Worm (Caenorhabditis elegans) whole organism, mixed stage, embryonic: ENCODE data around the gene dlc-2.

ENCODE experiments used
- M03D4.4 ChIP-seq: sonication (generic microtip); optimal IDR thresholded peaks from 2 replicates; lab custom pipeline; 2017; ENCODE audit warnings: mild to moderate bottlenecking, missing genetic modification characterization, missing compliant biosample characterization
- bed-3 ChIP-seq: fragments of 200-800 bp; sonication (Bioruptor generic); optimal IDR thresholded peaks from 3 replicates; lab custom pipeline; 2018; ENCODE audit warnings: mild to moderate bottlenecking, missing genetic modification characterization, moderate library complexity, missing compliant biosample characterization
- ceh-43 ChIP-seq: fragments of 200-800 bp; sonication (Bioruptor generic); optimal IDR thresholded peaks from 2 replicates; lab custom pipeline; 2018; ENCODE audit warnings: mild to moderate bottlenecking, missing genetic modification characterization, moderate library complexity, missing compliant biosample characterization
- ceh-83 ChIP-seq: fragments of 200-800 bp; sonication (Bioruptor generic); optimal IDR thresholded peaks from 2 replicates; lab custom pipeline; 2018; ENCODE audit warnings: mild to moderate bottlenecking, missing genetic modification characterization, missing compliant biosample characterization
- ces-1 ChIP-seq: fragments of 150-350 bp; optimal IDR thresholded peaks from 2 replicates; lab custom pipeline; 2014; ENCODE audit warnings: missing biosample characterization, missing genetic modification reagents, missing genetic modification characterization
- cnd-1 ChIP-seq: fragments of 200-800 bp; sonication (Bioruptor generic); optimal IDR thresholded peaks from 2 replicates; lab custom pipeline; 2018; ENCODE audit warnings: mild to moderate bottlenecking, missing genetic modification characterization, missing compliant biosample characterization
- drap-1 ChIP-seq: fragments of 200-800 bp; sonication (Bioruptor generic); optimal IDR thresholded peaks from 3 replicates; lab custom pipeline; 2018; ENCODE audit warnings: mild to moderate bottlenecking, missing genetic modification characterization, missing compliant biosample characterization
- elt-1 ChIP-seq: sonication (generic microtip); optimal IDR thresholded peaks from 2 replicates; lab custom pipeline; 2017; ENCODE audit warnings: missing genetic modification characterization, mild to moderate bottlenecking, missing compliant biosample characterization, antibody characterized with exemption, moderate library complexity, borderline replicate concordance; ENCODE audit not compliant: insufficient read depth
- elt-3 ChIP-seq: fragments of 150-350 bp; optimal IDR thresholded peaks from 2 replicates; lab custom pipeline; 2014; ENCODE audit warnings: missing biosample characterization, missing genetic modification characterization
- flh-1 ChIP-seq: fragments of 200-800 bp; sonication (Bioruptor generic); optimal IDR thresholded peaks from 2 replicates; lab custom pipeline; 2018; ENCODE audit warnings: mild to moderate bottlenecking, missing genetic modification characterization, moderate library complexity, missing compliant biosample characterization
- hlh-1 ChIP-seq: fragments of 150-350 bp; optimal IDR thresholded peaks from 2 replicates; lab custom pipeline; 2014; ENCODE audit warnings: missing biosample characterization, missing genetic modification reagents, missing genetic modification characterization
- lin-13 ChIP-seq: fragments of 150-350 bp; optimal IDR thresholded peaks from 2 replicates; lab custom pipeline; 2014; ENCODE audit warnings: missing biosample characterization, missing genetic modification characterization
- lin-32 ChIP-seq: fragments of 200-800 bp; sonication (Bioruptor generic); optimal IDR thresholded peaks from 2 replicates; lab custom pipeline; 2018; ENCODE audit warnings: mild to moderate bottlenecking, missing genetic modification characterization, missing compliant biosample characterization
- lsy-2 ChIP-seq: fragments of 150-350 bp; optimal IDR thresholded peaks from 2 replicates; lab custom pipeline; 2014; ENCODE audit warnings: missing biosample characterization, missing genetic modification characterization
- mab-5 ChIP-seq: fragments of 150-350 bp; optimal IDR thresholded peaks from 2 replicates; lab custom pipeline; 2014; ENCODE audit warnings: missing biosample characterization, missing genetic modification characterization
- mep-1 ChIP-seq: fragments of 150-350 bp; optimal IDR thresholded peaks from 2 replicates; lab custom pipeline; 2017; ENCODE audit warnings: missing biosample characterization, missing genetic modification reagents, missing genetic modification characterization, inconsistent platforms
- mls-2 ChIP-seq: sonication (generic microtip); optimal IDR thresholded peaks from 2 replicates; lab custom pipeline; 2016; ENCODE audit warnings: mild to moderate bottlenecking, missing genetic modification characterization, moderate library complexity, missing compliant biosample characterization
- nhr-12 ChIP-seq: fragments of 150-350 bp; optimal IDR thresholded peaks from 2 replicates; lab custom pipeline; 2014; ENCODE audit warnings: missing biosample characterization, missing genetic modification characterization
- nhr-2 ChIP-seq: fragments of 150-350 bp; optimal IDR thresholded peaks from 2 replicates; lab custom pipeline; 2014; ENCODE audit warnings: missing biosample characterization, missing genetic modification characterization
- nhr-28 ChIP-seq: fragments of 150-350 bp; optimal IDR thresholded peaks from 2 replicates; lab custom pipeline; 2014; ENCODE audit warnings: missing biosample characterization, missing genetic modification characterization
- nhr-76 ChIP-seq: sonication (generic microtip); optimal IDR thresholded peaks from 2 replicates; lab custom pipeline; 2017; ENCODE audit warnings: missing biosample characterization, missing genetic modification characterization
- pha-4 ChIP-seq: fragments of 150-350 bp; optimal IDR thresholded peaks from 2 replicates; lab custom pipeline; 2018; ENCODE audit warnings: missing biosample characterization, missing genetic modification reagents, missing genetic modification characterization
- snpc-4 ChIP-seq: fragments of 150-350 bp; optimal IDR thresholded peaks from 2 replicates; lab custom pipeline; 2014; ENCODE audit warnings: missing biosample characterization, missing genetic modification characterization
- tbx-8 ChIP-seq: fragments of 200-800 bp; sonication (Bioruptor generic); optimal IDR thresholded peaks from 2 replicates; lab custom pipeline; 2018; ENCODE audit warnings: mild to moderate bottlenecking, missing genetic modification characterization, moderate library complexity, missing compliant biosample characterization
- unc-120 ChIP-seq: sonication (generic microtip); optimal IDR thresholded peaks from 2 replicates; lab custom pipeline; 2017; ENCODE audit warnings: missing genetic modification characterization, missing compliant biosample characterization; ENCODE audit not compliant: poor library complexity, severe bottlenecking
- unc-39 ChIP-seq: fragments of 150-350 bp; optimal IDR thresholded peaks from 2 replicates; lab custom pipeline; 2014; ENCODE audit warnings: missing biosample characterization, missing genetic modification characterization
- unc-62 ChIP-seq: fragments of 150-350 bp; optimal IDR thresholded peaks from 2 replicates; lab custom pipeline; 2014; ENCODE audit warnings: missing biosample characterization, missing genetic modification reagents, missing genetic modification characterization
- zip-8 ChIP-seq: fragments of 150-350 bp; optimal IDR thresholded peaks from 2 replicates; lab custom pipeline; 2014; ENCODE audit warnings: missing biosample characterization, missing genetic modification characterization
- ztf-11 ChIP-seq: fragments of 150-350 bp; optimal IDR thresholded peaks from 2 replicates; lab custom pipeline; 2014; ENCODE audit warnings: missing biosample characterization, missing genetic modification characterization

The dlc-2 gene

DNA sequence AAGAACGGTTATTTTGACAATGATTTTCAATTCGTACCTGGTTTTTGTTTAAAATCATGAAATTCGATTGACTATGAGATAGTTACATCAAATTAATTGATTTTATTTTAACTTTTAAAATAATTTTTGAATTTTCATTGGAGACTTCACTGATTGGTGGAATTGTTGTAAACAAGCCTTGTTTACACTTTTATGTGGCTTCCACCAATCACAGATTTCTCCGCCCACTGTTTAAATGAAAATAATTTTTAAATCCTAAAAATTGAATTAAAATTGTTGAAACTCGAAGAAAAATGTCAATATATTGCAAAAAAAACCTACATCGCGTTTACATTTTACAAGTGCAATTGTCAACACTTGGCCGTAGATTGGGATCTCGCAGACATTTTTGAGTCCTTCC is 9.2 kb upstream of the dlc-2 start:
- TF ChIP-seq lin-32 (GFP tag; lab: Kevin White, UChicago) (no peak), pha-4 (tag; lab: Kevin White, UChicago) (no peak), nhr-76 (no peak), lsy-2 (tag; lab: Kevin White, UChicago) (no peak), flh-1 (GFP tag; lab: Kevin White, UChicago) (no peak), nhr-28 (tag; lab: Kevin White, UChicago) (no peak), unc-120 (tag; lab: Kevin White, UChicago) (no peak), bed-3 (no peak), snpc-4 (tag; lab: Kevin White, UChicago) (no peak), elt-1 (no peak)

DNA sequence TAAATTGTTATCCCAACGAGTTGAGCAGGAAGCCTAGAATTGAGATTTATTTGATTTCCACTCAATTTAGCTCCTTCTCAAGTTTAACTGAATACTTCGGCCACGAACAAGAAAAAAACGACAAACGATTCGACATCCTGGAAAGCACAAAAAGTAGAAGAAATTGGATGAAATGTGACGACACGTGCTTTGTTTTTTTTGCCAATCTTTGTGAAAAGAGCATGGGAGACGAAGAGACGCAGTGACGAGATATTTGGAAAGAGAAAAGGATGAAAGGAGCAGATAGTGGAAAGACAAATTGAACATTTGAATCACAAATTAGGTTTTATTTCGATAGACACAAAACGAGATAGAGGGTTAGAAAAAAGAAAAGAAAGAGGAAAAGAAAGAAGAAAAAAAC is 3.1 kb upstream of the dlc-2 start:
- TF ChIP-seq elt-1 (no peak), ces-1 (peak; percentile 72)

DNA sequence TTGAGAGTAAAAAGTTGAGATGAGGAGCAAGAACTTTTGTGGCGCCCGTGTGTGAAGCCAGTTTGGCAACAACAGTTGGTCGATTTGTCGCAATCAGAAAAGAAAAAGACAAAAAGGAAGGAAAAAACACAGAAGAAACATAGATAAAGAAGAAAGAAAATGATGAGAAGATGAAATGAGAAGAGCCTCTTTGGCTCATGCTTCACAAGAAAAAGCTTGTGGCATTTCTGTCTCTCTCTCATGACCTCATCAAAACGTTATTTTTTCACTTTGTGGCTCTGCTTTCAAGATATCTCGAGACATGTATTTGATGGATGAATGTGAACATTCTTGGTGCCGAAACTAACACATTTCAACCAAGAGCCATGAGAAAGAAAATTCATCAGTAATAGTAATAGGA is 1.7 kb upstream of the dlc-2 start:
- peak; percentile 43 for TF ChIP-seq unc-120 (tag; lab: Kevin White, UChicago)
- no peak for TF ChIP-seq mab-5 (tag; lab: Kevin White, UChicago)
- no peak for TF ChIP-seq M03D4.4
- TF ChIP-seq hlh-1 (tag; lab: Kevin White, UChicago): peak; percentile 23

DNA sequence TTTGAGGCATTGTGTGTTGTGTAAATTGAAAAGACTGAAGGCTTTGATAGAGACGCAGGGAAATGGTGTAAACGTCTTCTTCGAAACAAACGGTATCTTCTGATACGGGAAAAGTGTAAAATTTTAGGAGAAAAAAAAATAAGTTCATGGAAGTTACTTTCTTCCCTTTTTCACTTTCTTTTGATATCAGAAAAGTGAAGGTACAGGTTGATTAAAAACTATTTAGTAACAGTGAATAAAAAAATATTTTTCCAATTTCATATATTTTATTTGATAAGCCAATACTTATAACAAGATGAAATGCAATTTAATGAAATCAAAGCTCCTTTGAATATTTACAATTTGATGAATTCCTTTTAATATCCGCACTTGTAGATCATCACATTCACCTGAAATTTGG is 1.0 kb downstream of the dlc-2 start, which contains the start of gene col-129:
Gene col-129, minus strand, starts transcription at position 101 of the 400 bp plus-strand sequence.
- no peak for TF ChIP-seq mls-2 (tag; lab: Kevin White, UChicago)
- TF ChIP-seq M03D4.4: no peak
- no peak for TF ChIP-seq ceh-43 (GFP tag; lab: Kevin White, UChicago)
- no peak for TF ChIP-seq snpc-4 (tag; lab: Kevin White, UChicago)
- no peak for TF ChIP-seq drap-1 (GFP tag; lab: Kevin White, UChicago)
- no peak for TF ChIP-seq lin-32 (GFP tag; lab: Kevin White, UChicago)
- no peak for TF ChIP-seq lin-13
- no peak for TF ChIP-seq ztf-11
- no peak for TF ChIP-seq tbx-8 (GFP tag; lab: Kevin White, UChicago)
- TF ChIP-seq cnd-1 (tag; lab: Kevin White, UChicago): no peak
- no peak for TF ChIP-seq flh-1 (GFP tag; lab: Kevin White, UChicago)
- no peak for TF ChIP-seq mep-1 (tag; lab: Kevin White, UChicago)
- TF ChIP-seq unc-39 (tag; lab: Kevin White, UChicago): no peak

DNA sequence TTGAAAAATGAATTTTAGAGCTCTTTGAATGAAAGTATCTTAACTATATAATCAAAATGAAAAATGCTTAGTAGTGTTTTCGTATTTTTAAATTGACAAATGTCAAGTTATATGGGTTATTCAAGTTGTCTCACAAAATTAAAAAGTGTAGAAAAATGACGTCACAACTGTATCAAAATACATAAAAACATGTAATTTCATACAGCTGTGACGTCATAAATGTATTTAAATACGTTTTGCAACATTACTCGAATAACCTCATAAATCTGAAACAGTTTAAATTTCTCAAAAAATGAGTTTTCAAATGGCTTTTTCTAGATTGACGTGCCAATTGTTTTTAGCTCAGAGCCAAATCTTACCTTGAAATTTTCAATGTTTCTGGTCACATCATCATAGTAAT is 1.6 kb downstream of the dlc-2 start:
- TF ChIP-seq elt-3: no peak
- TF ChIP-seq unc-62 (GFP tag; lab: Kevin White, UChicago): no peak
- peak; percentile 98 for TF ChIP-seq zip-8 (tag; lab: Kevin White, UChicago)
- TF ChIP-seq nhr-12 (tag; lab: Kevin White, UChicago): no peak
- TF ChIP-seq, all 35 proteins: peak for 1

DNA sequence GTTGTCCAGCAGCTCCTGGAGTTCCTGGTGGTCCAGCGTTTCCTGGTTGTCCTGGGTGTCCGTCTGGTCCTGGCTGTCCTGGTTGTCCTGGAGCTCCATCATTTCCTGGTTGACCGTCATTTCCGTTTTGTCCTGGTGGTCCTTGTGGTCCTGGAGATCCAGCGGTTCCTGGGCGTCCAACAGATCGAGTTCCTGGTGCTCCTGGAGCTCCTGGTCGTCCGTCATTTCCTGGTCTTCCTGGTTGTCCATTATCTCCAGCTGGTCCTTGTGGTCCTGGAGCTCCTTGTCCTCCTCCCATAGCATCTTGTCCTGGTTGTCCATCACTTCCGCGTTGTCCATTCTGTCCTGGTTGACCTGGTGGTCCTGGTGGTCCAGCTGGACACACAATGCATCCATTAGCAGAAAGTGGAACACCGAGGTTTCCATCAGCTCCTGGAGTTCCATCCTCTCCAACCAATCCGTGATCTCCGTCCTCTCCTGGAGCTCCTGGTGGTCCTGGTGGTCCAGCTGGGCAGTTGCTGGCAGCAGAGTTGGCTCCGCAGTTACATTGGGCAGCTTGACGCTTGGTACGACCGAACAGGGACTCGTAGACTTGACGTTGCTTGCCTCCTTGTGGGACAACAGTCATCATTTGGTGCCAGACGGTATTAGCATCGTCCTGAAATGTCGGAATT is 2.3 kb downstream of the dlc-2 start:
- TF ChIP-seq elt-3 (no peak), ztf-11 (no peak), drap-1 (GFP tag; lab: Kevin White, UChicago) (no peak), nhr-28 (tag; lab: Kevin White, UChicago) (no peak), snpc-4 (tag; lab: Kevin White, UChicago) (no peak)

DNA sequence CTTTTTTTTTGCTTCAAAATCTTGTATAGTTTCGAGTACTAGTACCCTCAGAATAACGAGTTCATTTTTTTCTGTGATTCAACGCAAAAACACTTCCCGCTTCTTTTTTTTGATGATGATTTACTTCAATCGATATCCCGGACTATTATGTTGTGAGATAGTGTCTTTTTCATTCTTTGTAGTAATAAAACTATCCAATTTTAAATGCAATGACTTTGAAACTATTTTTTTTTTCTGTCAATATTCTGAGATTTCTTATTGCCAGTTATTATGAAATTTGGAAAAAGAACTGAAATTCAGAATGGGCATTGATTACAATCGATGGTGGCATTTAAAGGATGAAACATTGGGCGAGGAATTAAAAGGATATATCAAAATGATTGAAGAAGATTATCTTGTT is 5.8 kb downstream of the dlc-2 start, which contains the start of gene M18.3:
Gene M18.3, plus strand, starts transcription at position 301 of the 400 bp plus-strand sequence.
- TF ChIP-seq unc-62 (GFP tag; lab: Kevin White, UChicago): no peak
- no peak for TF ChIP-seq ceh-83
- TF ChIP-seq nhr-2 (tag; lab: Kevin White, UChicago): no peak
- TF ChIP-seq, all 35 proteins: peak for 0
